Worm (Caenorhabditis elegans): Measurements from ENCODE around the gene F45D3.1.

The F45D3.1 gene

ce11 chrV:12551638-12552478 is 25.0 kb downstream of the F45D3.1 start (continued):
- no peak for TF ChIP-seq nhr-77 (tag; optimal IDR thresholded peaks at IDR 0.05)
- no peak for TF ChIP-seq lin-39 (tag; optimal IDR thresholded peaks at IDR 0.05)
- TF ChIP-seq gmeb-1 (tag; optimal IDR thresholded peaks at IDR 0.05) = peak; percentile 24
- TF ChIP-seq elt-3 (tag; optimal IDR thresholded peaks at IDR 0.05) = no peak
- no peak for TF ChIP-seq peb-1 (tag; optimal IDR thresholded peaks at IDR 0.05)
- peak; percentile 58 for TF ChIP-seq nhr-11 (tag; optimal IDR thresholded peaks at IDR 0.05)
- no peak for TF ChIP-seq nhr-23 (tag; optimal IDR thresholded peaks at IDR 0.05)
- no peak for TF ChIP-seq skn-1 (tag; optimal IDR thresholded peaks at IDR 0.05)
- TF ChIP-seq ztf-4 (tag; optimal IDR thresholded peaks at IDR 0.05) = no peak
- no peak for TF ChIP-seq Y55F3AM.14 (GFP tag; optimal IDR thresholded peaks at IDR 0.05)
- TF ChIP-seq unc-62 (GFP tag; optimal IDR thresholded peaks at IDR 0.05) = no peak
- no peak for TF ChIP-seq mdl-1 (tag; optimal IDR thresholded peaks at IDR 0.05)

- TF ChIP-seq ama-1 (optimal IDR thresholded peaks at IDR 0.05) = peak; percentile 96
- TF ChIP-seq ceh-16 (tag; optimal IDR thresholded peaks at IDR 0.05) = no peak
- no peak for TF ChIP-seq nhr-129 (tag; optimal IDR thresholded peaks at IDR 0.05)
- TF ChIP-seq egl-27 (tag; optimal IDR thresholded peaks at IDR 0.05) = no peak
- TF ChIP-seq nhr-25 (tag; optimal IDR thresholded peaks at IDR 0.05) = no peak
- TF ChIP-seq nhr-21 (tag; optimal IDR thresholded peaks at IDR 0.05) = no peak
Measured at ce11 chrV:12552671-12553212, 25.9 kb downstream of the F45D3.1 start, which contains the start of gene F45D3.4. TSS of gene F45D3.4 (minus strand) at chrV:12553191.

DNA sequence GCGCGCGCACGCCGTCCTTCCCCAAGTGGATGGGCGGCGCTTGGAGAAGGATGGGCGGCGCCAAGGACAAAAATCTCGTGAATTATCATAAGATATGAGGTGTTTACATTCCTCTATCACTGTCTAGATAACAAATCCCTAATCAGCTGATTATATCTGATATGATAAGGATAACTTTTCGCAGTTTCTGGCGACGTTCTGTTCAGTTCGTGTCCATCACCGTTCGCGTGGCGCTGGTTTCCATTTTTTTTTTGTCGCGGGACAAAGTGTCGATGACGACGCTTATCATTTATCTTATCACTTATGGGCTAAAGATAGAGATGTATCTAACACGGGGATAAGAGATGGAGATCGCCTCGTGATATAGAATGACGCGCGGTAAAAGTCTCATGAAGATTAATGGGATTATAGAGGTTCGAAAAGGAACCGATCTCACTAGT is 26.4 kb downstream of the F45D3.1 start:
- TF ChIP-seq ama-1 (optimal IDR thresholded peaks at IDR 0.05) (no peak), blmp-1 (tag; optimal IDR thresholded peaks at IDR 0.05; ENCODE audit: insufficient read depth) (peak; percentile 60), sma-9 (GFP tag; optimal IDR thresholded peaks at IDR 0.05) (peak; percentile 70), sma-9 (tag; optimal IDR thresholded peaks at IDR 0.05) (no peak), mdl-1 (tag; optimal IDR thresholded peaks at IDR 0.05) (peak; percentile 30 to 45), sma-3 (GFP tag; optimal IDR thresholded peaks at IDR 0.05) (peak; percentile 67), F13H6.1 (tag; optimal IDR thresholded peaks at IDR 0.05) (peak; percentile 7), gmeb-1 (tag; optimal IDR thresholded peaks at IDR 0.05) (peak; percentile 12), Y55F3AM.14 (GFP tag; optimal IDR thresholded peaks at IDR 0.05) (peak; percentile 2), sem-4 (tag; optimal IDR thresholded peaks at IDR 0.05) (no peak), lsy-2 (tag; optimal IDR thresholded peaks at IDR 0.05) (peak in 1 of 2 experiments; percentile 34), nhr-25 (tag; optimal IDR thresholded peaks at IDR 0.05) (peak; percentile 57), nhr-21 (tag; optimal IDR thresholded peaks at IDR 0.05) (peak; percentile 90), egl-27 (tag; optimal IDR thresholded peaks at IDR 0.05) (peak; percentile 66), mab-5 (tag; optimal IDR thresholded peaks at IDR 0.05) (no peak), fos-1 (tag; optimal IDR thresholded peaks at IDR 0.05) (peak; percentile 49)

ce11 chrV:12554172-12555031 is 27.5 kb downstream of the F45D3.1 start:
- TF ChIP-seq sma-9 (GFP tag; optimal IDR thresholded peaks at IDR 0.05) = peak; percentile 82
- TF ChIP-seq sma-9 (tag; optimal IDR thresholded peaks at IDR 0.05) = no peak
- peak; percentile 34 for TF ChIP-seq nhr-129 (tag; optimal IDR thresholded peaks at IDR 0.05)
- TF ChIP-seq sma-3 (GFP tag; optimal IDR thresholded peaks at IDR 0.05) = peak; percentile 80
- TF ChIP-seq crh-2 (tag; optimal IDR thresholded peaks at IDR 0.05) = peak; percentile 93
- TF ChIP-seq nhr-21 (tag; optimal IDR thresholded peaks at IDR 0.05) = peak; percentile 81
- no peak for TF ChIP-seq elt-1 (tag; optimal IDR thresholded peaks at IDR 0.05)
- TF ChIP-seq elt-3 (tag; optimal IDR thresholded peaks at IDR 0.05) = no peak
- TF ChIP-seq egl-27 (tag; optimal IDR thresholded peaks at IDR 0.05) = peak; percentile 83
- TF ChIP-seq gmeb-1 (tag; optimal IDR thresholded peaks at IDR 0.05) = peak; percentile 39
- TF ChIP-seq fos-1 (tag; optimal IDR thresholded peaks at IDR 0.05) = peak; percentile 15
- no peak for TF ChIP-seq mdl-1 (tag; optimal IDR thresholded peaks at IDR 0.05)
- TF ChIP-seq blmp-1 (tag; optimal IDR thresholded peaks at IDR 0.05; ENCODE audit: insufficient read depth) = peak; percentile 85
- peak; percentile 76 for TF ChIP-seq nhr-25 (tag; optimal IDR thresholded peaks at IDR 0.05)
- no peak for TF ChIP-seq lin-11 (tag; optimal IDR thresholded peaks at IDR 0.05)

All from whole organism, L2 larva.